Worm (Caenorhabditis elegans): Measurements from ENCODE around the gene C12D5.5.

C12D5.5 gene

ce11 chrV:7681388-7681787, 13.3 kb downstream of the C12D5.5 start, which contains the start of gene cyp-33A1:
Gene cyp-33A1, minus strand, starts transcription at chrV:7681459.
- peak; percentile 30 for TF ChIP-seq crh-2 (tag; optimal IDR thresholded peaks at IDR 0.05)
- TF ChIP-seq ztf-4 (tag; optimal IDR thresholded peaks at IDR 0.05) = no peak
- no peak for TF ChIP-seq ztf-11 (tag; optimal IDR thresholded peaks at IDR 0.05)
- TF ChIP-seq fos-1 (tag; optimal IDR thresholded peaks at IDR 0.05) = peak; percentile 34
- TF ChIP-seq nhr-12 (tag; optimal IDR thresholded peaks at IDR 0.05) = no peak
- TF ChIP-seq alr-1 (tag; optimal IDR thresholded peaks at IDR 0.05) = no peak
- no peak for TF ChIP-seq lsy-2 (tag; optimal IDR thresholded peaks at IDR 0.05)
- no peak for TF ChIP-seq nhr-77 (tag; optimal IDR thresholded peaks at IDR 0.05)
- no peak for TF ChIP-seq ZK546.5 (tag; optimal IDR thresholded peaks at IDR 0.05)
- TF ChIP-seq lin-11 (tag; optimal IDR thresholded peaks at IDR 0.05) = no peak
- TF ChIP-seq nhr-237 (tag; optimal IDR thresholded peaks at IDR 0.05) = no peak
- no peak for TF ChIP-seq snpc-4 (tag; optimal IDR thresholded peaks at IDR 0.05)
- TF ChIP-seq egl-27 (tag; optimal IDR thresholded peaks at IDR 0.05) = no peak
- TF ChIP-seq nhr-129 (tag; optimal IDR thresholded peaks at IDR 0.05) = peak; percentile 21
- no peak for TF ChIP-seq unc-55 (GFP tag; optimal IDR thresholded peaks at IDR 0.05)
- peak; percentile 80 for TF ChIP-seq sma-9 (GFP tag; optimal IDR thresholded peaks at IDR 0.05)
- no peak for TF ChIP-seq sma-9 (tag; optimal IDR thresholded peaks at IDR 0.05)
- TF ChIP-seq nhr-10 (tag; optimal IDR thresholded peaks at IDR 0.05) = no peak
- TF ChIP-seq ceh-82 (tag; optimal IDR thresholded peaks at IDR 0.05) = no peak
- TF ChIP-seq skn-1 (tag; optimal IDR thresholded peaks at IDR 0.05) = no peak
- TF ChIP-seq F13H6.1 (tag; optimal IDR thresholded peaks at IDR 0.05) = no peak
- TF ChIP-seq sem-4 (tag; optimal IDR thresholded peaks at IDR 0.05) = no peak
- no peak for TF ChIP-seq peb-1 (tag; optimal IDR thresholded peaks at IDR 0.05)
- no peak for TF ChIP-seq C34F6.9 (tag; optimal IDR thresholded peaks at IDR 0.05)
- no peak for TF ChIP-seq sma-3 (GFP tag; optimal IDR thresholded peaks at IDR 0.05)
- no peak for TF ChIP-seq blmp-1 (tag; optimal IDR thresholded peaks at IDR 0.05; ENCODE audit: insufficient read depth)
- TF ChIP-seq elt-1 (tag; optimal IDR thresholded peaks at IDR 0.05) = no peak
- no peak for TF ChIP-seq lin-39 (tag; optimal IDR thresholded peaks at IDR 0.05)

- no peak for TF ChIP-seq nhr-6 (tag; optimal IDR thresholded peaks at IDR 0.05)
- TF ChIP-seq nhr-11 (tag; optimal IDR thresholded peaks at IDR 0.05) = no peak
- no peak for TF ChIP-seq ztf-11 (tag; optimal IDR thresholded peaks at IDR 0.05)
- no peak for TF ChIP-seq ztf-1 (GFP tag; conservative IDR thresholded peaks at IDR 0.05)
- no peak for TF ChIP-seq mbf-1 (tag; optimal IDR thresholded peaks at IDR 0.05)
- no peak for TF ChIP-seq sma-9 (GFP tag; optimal IDR thresholded peaks at IDR 0.05)
- no peak for TF ChIP-seq sma-9 (tag; optimal IDR thresholded peaks at IDR 0.05)
- no peak for TF ChIP-seq nhr-25 (tag; optimal IDR thresholded peaks at IDR 0.05)
- TF ChIP-seq Y55F3AM.14 (GFP tag; optimal IDR thresholded peaks at IDR 0.05) = no peak
- TF ChIP-seq crh-2 (tag; optimal IDR thresholded peaks at IDR 0.05) = no peak
- TF ChIP-seq mab-5 (tag; optimal IDR thresholded peaks at IDR 0.05) = no peak
- no peak for TF ChIP-seq snpc-4 (tag; optimal IDR thresholded peaks at IDR 0.05)
- TF ChIP-seq alr-1 (tag; optimal IDR thresholded peaks at IDR 0.05) = no peak
- no peak for TF ChIP-seq skn-1 (tag; optimal IDR thresholded peaks at IDR 0.05)
- TF ChIP-seq lin-11 (tag; optimal IDR thresholded peaks at IDR 0.05) = no peak
- TF ChIP-seq elt-3 (tag; optimal IDR thresholded peaks at IDR 0.05) = no peak
- no peak for TF ChIP-seq C34F6.9 (tag; optimal IDR thresholded peaks at IDR 0.05)
- TF ChIP-seq blmp-1 (tag; optimal IDR thresholded peaks at IDR 0.05; ENCODE audit: insufficient read depth) = no peak
Observed at ce11 chrV:7683907-7684655, 16.0 kb downstream of the C12D5.5 start, which contains the start of gene sre-11. Gene sre-11, minus strand, starts transcription at chrV:7683957.

ce11 chrV:7686189-7686588, 18.1 kb downstream of the C12D5.5 start, which contains the start of the genes nhr-94 and nhr-152:
Gene nhr-94, minus strand, starts transcription at chrV:7686335.
Gene nhr-152, plus strand, starts transcription at chrV:7686350.
- no peak for TF ChIP-seq elt-3 (tag; optimal IDR thresholded peaks at IDR 0.05)
- TF ChIP-seq ztf-4 (tag; optimal IDR thresholded peaks at IDR 0.05) = no peak
- TF ChIP-seq unc-55 (GFP tag; optimal IDR thresholded peaks at IDR 0.05) = no peak
- TF ChIP-seq dmd-4 (tag; optimal IDR thresholded peaks at IDR 0.05) = no peak
- TF ChIP-seq R02D3.7 (tag; optimal IDR thresholded peaks at IDR 0.05) = no peak
- TF ChIP-seq fos-1 (tag; optimal IDR thresholded peaks at IDR 0.05) = peak; percentile 6
- no peak for TF ChIP-seq aly-2 (tag; optimal IDR thresholded peaks at IDR 0.05)
- TF ChIP-seq F13H6.1 (tag; optimal IDR thresholded peaks at IDR 0.05) = no peak
- TF ChIP-seq elt-1 (tag; optimal IDR thresholded peaks at IDR 0.05) = peak; percentile 11
- no peak for TF ChIP-seq nhr-129 (tag; optimal IDR thresholded peaks at IDR 0.05)
- TF ChIP-seq nhr-25 (tag; optimal IDR thresholded peaks at IDR 0.05) = peak; percentile 77
- no peak for TF ChIP-seq skn-1 (tag; optimal IDR thresholded peaks at IDR 0.05)
- TF ChIP-seq nhr-77 (tag; optimal IDR thresholded peaks at IDR 0.05) = no peak
- no peak for TF ChIP-seq nhr-23 (tag; optimal IDR thresholded peaks at IDR 0.05)
- TF ChIP-seq nhr-21 (tag; optimal IDR thresholded peaks at IDR 0.05) = no peak
- no peak for TF ChIP-seq ZK546.5 (tag; optimal IDR thresholded peaks at IDR 0.05)
- peak; percentile 82 for TF ChIP-seq sma-9 (GFP tag; optimal IDR thresholded peaks at IDR 0.05)
- no peak for TF ChIP-seq sma-9 (tag; optimal IDR thresholded peaks at IDR 0.05)
- no peak for TF ChIP-seq ceh-16 (tag; optimal IDR thresholded peaks at IDR 0.05)
- no peak for TF ChIP-seq mbf-1 (tag; optimal IDR thresholded peaks at IDR 0.05)
- no peak for TF ChIP-seq ama-1 (optimal IDR thresholded peaks at IDR 0.05)
- TF ChIP-seq sma-3 (GFP tag; optimal IDR thresholded peaks at IDR 0.05) = no peak
- TF ChIP-seq gmeb-1 (tag; optimal IDR thresholded peaks at IDR 0.05) = no peak
- TF ChIP-seq zag-1 (tag; optimal IDR thresholded peaks at IDR 0.05) = no peak
- no peak for TF ChIP-seq crh-2 (tag; optimal IDR thresholded peaks at IDR 0.05)
- TF ChIP-seq lin-13 (GFP tag; optimal IDR thresholded peaks at IDR 0.05) = no peak
- TF ChIP-seq nhr-12 (tag; optimal IDR thresholded peaks at IDR 0.05) = no peak

Measured in whole organism, L2 larva.